Fruit fly (Drosophila melanogaster) whole organism, adult: Measurements from ENCODE around the gene Doc2.
A peak's percentile ranks its signal among the peaks of the same experiment; 100 is the strongest.

Experiments
- CG11617 ChIP-seq: fragments of 200-800 bp; sonication (Bioruptor generic); optimal IDR thresholded peaks from 2 replicates; lab custom pipeline; 2017; ENCODE audit warnings: mild to moderate bottlenecking, missing biosample characterization, missing genetic modification reagents, missing genetic modification characterization
- CG12768 ChIP-seq: fragments of 200-800 bp; sonication (Bioruptor generic); optimal IDR thresholded peaks from 2 replicates; lab custom pipeline; 2017; ENCODE audit warnings: missing biosample characterization, missing genetic modification characterization, mild to moderate bottlenecking, moderate library complexity, missing genetic modification reagents
- CG14711 ChIP-seq: fragments of 200-800 bp; sonication (Bioruptor generic); optimal IDR thresholded peaks from 2 replicates; lab custom pipeline; 2018; ENCODE audit warnings: missing biosample characterization, mild to moderate bottlenecking, missing genetic modification characterization, moderate library complexity
- CG1620 ChIP-seq: fragments of 200-800 bp; sonication (Bioruptor generic); optimal IDR thresholded peaks from 2 replicates; lab custom pipeline; 2016; ENCODE audit warnings: missing biosample characterization, missing genetic modification characterization
- CG33017 ChIP-seq: fragments of 200-800 bp; sonication (Bioruptor generic); optimal IDR thresholded peaks from 2 replicates; lab custom pipeline; 2018; ENCODE audit warnings: missing biosample characterization, mild to moderate bottlenecking, missing genetic modification characterization, moderate library complexity
- CG5204 ChIP-seq: fragments of 200-800 bp; sonication (Bioruptor generic); optimal IDR thresholded peaks from 2 replicates; lab custom pipeline; 2016; ENCODE audit warnings: missing biosample characterization, missing genetic modification characterization
- CG7045 ChIP-seq: fragments of 200-800 bp; sonication (Bioruptor generic); optimal IDR thresholded peaks from 2 replicates; lab custom pipeline; 2017; ENCODE audit warnings: missing biosample characterization, mild to moderate bottlenecking, missing genetic modification characterization
- CG7101 ChIP-seq: fragments of 200-800 bp; sonication (Bioruptor generic); optimal IDR thresholded peaks from 2 replicates; lab custom pipeline; 2018; ENCODE audit warnings: missing biosample characterization, mild to moderate bottlenecking, missing genetic modification characterization, moderate library complexity
- Clk ChIP-seq: fragments of 200-800 bp; sonication (Bioruptor generic); optimal IDR thresholded peaks from 2 replicates; lab custom pipeline; 2017; ENCODE audit warnings: missing biosample characterization, missing genetic modification characterization
- Crg-1 ChIP-seq: fragments of 200-800 bp; sonication (Bioruptor generic); optimal IDR thresholded peaks from 2 replicates; lab custom pipeline; 2016; ENCODE audit warnings: missing biosample characterization, missing genetic modification characterization
- Hr96 ChIP-seq: fragments of 200-800 bp; sonication (Bioruptor generic); optimal IDR thresholded peaks from 2 replicates; lab custom pipeline; 2016; ENCODE audit warnings: missing biosample characterization, missing genetic modification characterization
- Mnt ChIP-seq: fragments of 200-800 bp; sonication (Bioruptor generic); optimal IDR thresholded peaks from 2 replicates; lab custom pipeline; 2016; ENCODE audit warnings: missing biosample characterization, mild to moderate bottlenecking, missing genetic modification characterization
- bab1 ChIP-seq: fragments of 200-800 bp; sonication (Bioruptor generic); optimal IDR thresholded peaks from 3 replicates; lab custom pipeline; 2019; ENCODE audit warnings: missing biosample characterization, mild to moderate bottlenecking, missing genetic modification characterization, moderate library complexity
- cic ChIP-seq: fragments of 200-800 bp; sonication (Bioruptor generic); optimal IDR thresholded peaks from 2 replicates; lab custom pipeline; 2017; ENCODE audit warnings: missing biosample characterization, mild to moderate bottlenecking, missing genetic modification characterization, moderate library complexity
- cnc ChIP-seq, 2 experiments: fragments of >200 bp; optimal IDR thresholded peaks; 2 replicates each; lab custom pipeline; 2017
- kay ChIP-seq: fragments of 200-800 bp; sonication (Bioruptor generic); peaks from one replicate; lab custom pipeline; 2016; ENCODE audit warnings: missing biosample characterization, missing genetic modification characterization, borderline replicate concordance
- ovo ChIP-seq: fragments of 200-800 bp; sonication (Bioruptor generic); optimal IDR thresholded peaks from 2 replicates; lab custom pipeline; 2016; ENCODE audit warnings: missing biosample characterization, missing genetic modification characterization
- pad ChIP-seq: fragments of 200-800 bp; sonication (Bioruptor generic); optimal IDR thresholded peaks from 3 replicates; lab custom pipeline; 2017; ENCODE audit warnings: missing biosample characterization, missing genetic modification characterization, mild to moderate bottlenecking, moderate library complexity, missing genetic modification reagents
- tj ChIP-seq: fragments of 200-800 bp; sonication (Bioruptor generic); optimal IDR thresholded peaks from 3 replicates; lab custom pipeline; 2017; ENCODE audit warnings: missing biosample characterization, mild to moderate bottlenecking, missing genetic modification characterization, moderate library complexity
- toe ChIP-seq: fragments of 200-800 bp; sonication (Bioruptor generic); optimal IDR thresholded peaks from 2 replicates; lab custom pipeline; 2016; ENCODE audit warnings: missing biosample characterization, missing genetic modification characterization

Doc2 gene

dm6 chr3L:9054822-9055407 is 35.9 kb upstream of the Doc2 start:
- TF ChIP-seq Hr96 (GFP tag; lab: Kevin White, UChicago) (no peak), bab1 (GFP tag; lab: Kevin White, UChicago) (no peak), toe (no peak), CG7045 (GFP tag; lab: Kevin White, UChicago) (no peak), CG7101 (tag; lab: Kevin White, UChicago) (no peak), Crg-1 (GFP tag; lab: Kevin White, UChicago) (no peak), CG33017 (tag; lab: Kevin White, UChicago) (no peak), tj (GFP tag; lab: Kevin White, UChicago) (no peak), CG1620 (GFP tag; lab: Kevin White, UChicago) (no peak), CG11617 (GFP tag; lab: Kevin White, UChicago) (no peak), CG5204 (GFP tag; lab: Kevin White, UChicago) (no peak), kay (GFP tag; lab: Kevin White, UChicago) (no peak), pad (GFP tag; lab: Kevin White, UChicago) (no peak), cic (GFP tag; lab: Kevin White, UChicago) (no peak), CG12768 (GFP tag; lab: Kevin White, UChicago) (no peak), ovo (GFP tag; lab: Kevin White, UChicago) (no peak), Mnt (GFP tag; lab: Kevin White, UChicago) (no peak), CG14711 (tag; lab: Kevin White, UChicago) (no peak)

DNA sequence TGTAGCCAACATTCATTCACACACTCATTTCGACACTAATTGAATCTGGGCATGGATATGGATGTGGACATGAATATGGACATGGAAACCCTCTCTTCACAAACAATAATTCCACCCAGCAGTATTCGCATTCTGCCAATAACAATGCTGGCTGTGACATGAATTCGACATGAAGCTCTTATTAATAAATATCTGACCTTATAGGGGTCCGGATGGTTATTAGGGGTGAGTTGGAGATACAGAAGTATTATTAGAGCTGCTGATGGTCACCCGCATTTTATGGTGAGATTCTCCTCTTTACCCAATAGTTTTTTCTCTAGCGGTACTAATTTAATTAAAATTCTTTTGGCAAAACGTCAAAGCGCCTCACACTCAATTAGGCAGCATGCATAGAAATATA is 35.2 kb upstream of the Doc2 start:
- TF ChIP-seq Clk (GFP tag; lab: Kevin White, UChicago) (no peak), pad (GFP tag; lab: Kevin White, UChicago) (no peak), CG7101 (tag; lab: Kevin White, UChicago) (no peak), CG1620 (GFP tag; lab: Kevin White, UChicago) (no peak), cic (GFP tag; lab: Kevin White, UChicago) (no peak), CG12768 (GFP tag; lab: Kevin White, UChicago) (no peak), CG14711 (tag; lab: Kevin White, UChicago) (no peak), Mnt (GFP tag; lab: Kevin White, UChicago) (no peak), Crg-1 (GFP tag; lab: Kevin White, UChicago) (no peak), toe (no peak), ovo (GFP tag; lab: Kevin White, UChicago) (no peak), CG7045 (GFP tag; lab: Kevin White, UChicago) (no peak), cnc (optimal IDR thresholded peaks at IDR 0.05; lab: Kevin White, UChicago) (no peak), CG11617 (GFP tag; lab: Kevin White, UChicago) (no peak), tj (GFP tag; lab: Kevin White, UChicago) (no peak), CG5204 (GFP tag; lab: Kevin White, UChicago) (no peak), CG33017 (tag; lab: Kevin White, UChicago) (no peak), Hr96 (GFP tag; lab: Kevin White, UChicago) (no peak)

- TF ChIP-seq Hr96 (GFP tag; lab: Kevin White, UChicago), result peak; percentile 43
- TF ChIP-seq kay (GFP tag; lab: Kevin White, UChicago), result peak; percentile 67
- TF ChIP-seq bab1 (GFP tag; lab: Kevin White, UChicago), result no peak
- TF ChIP-seq cic (GFP tag; lab: Kevin White, UChicago), result peak; percentile 65
- no peak for TF ChIP-seq CG33017 (tag; lab: Kevin White, UChicago)
These were observed 33.9 kb upstream of the Doc2 start for dm6 chr3L:9052798-9053541.

- TF ChIP-seq CG33017 (tag; lab: Kevin White, UChicago) (no peak), bab1 (GFP tag; lab: Kevin White, UChicago) (no peak), cic (GFP tag; lab: Kevin White, UChicago) (no peak), pad (GFP tag; lab: Kevin White, UChicago) (no peak), cnc (optimal IDR thresholded peaks at IDR 0.05; lab: Kevin White, UChicago) (no peak), CG11617 (GFP tag; lab: Kevin White, UChicago) (no peak), kay (GFP tag; lab: Kevin White, UChicago) (no peak), Hr96 (GFP tag; lab: Kevin White, UChicago) (no peak), CG7101 (tag; lab: Kevin White, UChicago) (no peak), tj (GFP tag; lab: Kevin White, UChicago) (no peak), CG12768 (GFP tag; lab: Kevin White, UChicago) (no peak), toe (no peak)
These were observed 32.8 kb upstream of the Doc2 start for dm6 chr3L:9051830-9052259.

- TF ChIP-seq CG12768 (GFP tag; lab: Kevin White, UChicago), result no peak
- TF ChIP-seq ovo (GFP tag; lab: Kevin White, UChicago), result no peak
- TF ChIP-seq cic (GFP tag; lab: Kevin White, UChicago), result no peak
- TF ChIP-seq CG14711 (tag; lab: Kevin White, UChicago), result no peak
- TF ChIP-seq CG11617 (GFP tag; lab: Kevin White, UChicago), result no peak
- TF ChIP-seq CG7101 (tag; lab: Kevin White, UChicago), result no peak
- TF ChIP-seq CG5204 (GFP tag; lab: Kevin White, UChicago), result no peak
- TF ChIP-seq CG1620 (GFP tag; lab: Kevin White, UChicago), result no peak
- TF ChIP-seq Hr96 (GFP tag; lab: Kevin White, UChicago), result no peak
- TF ChIP-seq CG7045 (GFP tag; lab: Kevin White, UChicago), result no peak
- TF ChIP-seq cnc (optimal IDR thresholded peaks at IDR 0.05; lab: Kevin White, UChicago), result no peak
- no peak for TF ChIP-seq Crg-1 (GFP tag; lab: Kevin White, UChicago)
- no peak for TF ChIP-seq CG33017 (tag; lab: Kevin White, UChicago)
- TF ChIP-seq kay (GFP tag; lab: Kevin White, UChicago), result no peak
These were observed 31.5 kb upstream of the Doc2 start for dm6 chr3L:9050447-9051069.
